Fruit fly (Drosophila melanogaster): ENCODE measurements around the gene Timp.

Gene Timp

DNA sequence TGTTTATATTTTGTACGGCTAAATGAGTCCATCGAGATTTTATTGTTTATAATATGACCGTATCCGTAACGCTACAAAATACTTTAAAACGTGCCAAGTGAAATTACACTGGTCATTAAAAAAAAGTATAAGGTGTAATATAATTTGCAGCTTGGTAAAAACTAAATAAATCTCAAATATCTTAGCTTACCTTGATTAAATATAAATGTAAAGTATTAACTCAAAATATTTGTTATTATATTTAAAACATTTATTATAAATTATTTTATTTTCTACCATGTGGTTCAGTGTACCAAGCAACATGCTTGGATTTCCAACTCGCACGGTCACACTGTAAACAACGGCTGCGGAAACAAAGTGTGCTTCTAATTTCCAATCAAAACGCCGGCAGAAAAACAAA is 49.0 kb upstream of the Timp start, which contains the start of the genes Sirt6 and pont (continued):
- TF ChIP-seq CG4707 (GFP tag; optimal IDR thresholded peaks at IDR 0.05) (peak; percentile 46), HLH3B (GFP tag; IDR thresholded peaks at IDR 0.05) (no peak), H2.0 (GFP tag; IDR thresholded peaks at IDR 0.05) (no peak), ATbp (GFP tag; optimal IDR thresholded peaks at IDR 0.05) (peak; percentile 92), CG6813 (GFP tag; optimal IDR thresholded peaks at IDR 0.05) (peak; percentile 78), org-1 (GFP tag; optimal IDR thresholded peaks at IDR 0.05) (peak; percentile 88), CG8388 (GFP tag; optimal IDR thresholded peaks at IDR 0.05) (peak; percentile 97), Dp (GFP tag; optimal IDR thresholded peaks at IDR 0.05) (peak; percentile 13), klu (GFP tag; IDR thresholded peaks at IDR 0.05) (no peak), Mes4 (GFP tag; optimal IDR thresholded peaks at IDR 0.05) (peak; percentile 33), CG12391 (tag; optimal IDR thresholded peaks at IDR 0.05) (peak; percentile 99), repo (GFP tag; optimal IDR thresholded peaks at IDR 0.05) (no peak), CG43689 (GFP tag; IDR thresholded peaks at IDR 0.05) (no peak), CG15696 (tag; optimal IDR thresholded peaks at IDR 0.05) (peak; percentile 94), CG12236 (GFP tag; optimal IDR thresholded peaks at IDR 0.05) (no peak), CG2678 (tag; optimal IDR thresholded peaks at IDR 0.05) (peak; percentile 97), CG4617 (GFP tag; optimal IDR thresholded peaks at IDR 0.05; ENCODE audit: borderline replicate concordance) (peak; percentile 80), gfzf (GFP tag; optimal IDR thresholded peaks at IDR 0.05) (peak; percentile 66), Deaf1 (tag; optimal IDR thresholded peaks at IDR 0.05) (peak; percentile 82), gsb-n (tag; optimal IDR thresholded peaks at IDR 0.05) (peak; percentile 99), twi (tag; optimal IDR thresholded peaks at IDR 0.05) (peak; percentile 95), Usf (GFP tag; optimal IDR thresholded peaks at IDR 0.05) (peak; percentile 87), CG10209 (GFP tag; optimal IDR thresholded peaks at IDR 0.05) (peak; percentile 97), chm (GFP tag; IDR thresholded peaks at IDR 0.05) (no peak), jigr1 (GFP tag; IDR thresholded peaks at IDR 0.05) (no peak), gem (tag; optimal IDR thresholded peaks at IDR 0.05) (peak; percentile 99), Hsf (GFP tag; optimal IDR thresholded peaks at IDR 0.05) (peak; percentile 74), amos (GFP tag; IDR thresholded peaks at IDR 0.05; ENCODE audit: partially characterized antibody) (no peak), cato (GFP tag; optimal IDR thresholded peaks at IDR 0.05; ENCODE audit: borderline replicate concordance) (peak; percentile 87), Atf3 (GFP tag; optimal IDR thresholded peaks at IDR 0.05) (peak; percentile 40), Asciz (GFP tag; optimal IDR thresholded peaks at IDR 0.05) (peak; percentile 92), CG34422 (GFP tag; IDR thresholded peaks at IDR 0.05) (no peak), br (optimal IDR thresholded peaks at IDR 0.05) (no peak), sd (tag; optimal IDR thresholded peaks at IDR 0.05) (peak; percentile 89), inv (GFP tag; IDR thresholded peaks at IDR 0.05; ENCODE audit: partially characterized antibody) (no peak), Doc2 (GFP tag; IDR thresholded peaks at IDR 0.05) (no peak), Vsx1 (GFP tag; optimal IDR thresholded peaks at IDR 0.05) (peak; percentile 82), ci (GFP tag; IDR thresholded peaks at IDR 0.05) (no peak), CG10462 (GFP tag; optimal IDR thresholded peaks at IDR 0.05) (peak; percentile 88), CG8924 (tag; optimal IDR thresholded peaks at IDR 0.05) (peak; percentile 98), CG2202 (tag; optimal IDR thresholded peaks at IDR 0.05) (peak; percentile 89), YL-1 (GFP tag; optimal IDR thresholded peaks at IDR 0.05) (peak; percentile 90), Oaz (GFP tag; IDR thresholded peaks at IDR 0.05) (no peak), Blimp-1 (GFP tag; optimal IDR thresholded peaks at IDR 0.05) (peak; percentile 95), tna (GFP tag; IDR thresholded peaks at IDR 0.05; ENCODE audit: partially characterized antibody) (no peak), hb (GFP tag; IDR thresholded peaks at IDR 0.05; ENCODE audit: partially characterized antibody) (no peak), Scr (GFP tag; IDR thresholded peaks at IDR 0.05; ENCODE audit: partially characterized antibody) (no peak), CG10267 (tag; optimal IDR thresholded peaks at IDR 0.05) (peak; percentile 94), Xbp1 (GFP tag; optimal IDR thresholded peaks at IDR 0.05) (peak; percentile 95), CG17186 (GFP tag; optimal IDR thresholded peaks at IDR 0.05) (peak; percentile 36)
